Fruit fly (Drosophila melanogaster) S2 (cell line): ENCODE measurements around the gene Cad88C.

Experiments
- CG8478 ChIP-seq: fragments of >200 bp; optimal IDR thresholded peaks from 2 replicates; lab custom pipeline; 2018
- CTCF ChIP-seq, 2 experiments: fragments of >200 bp; optimal IDR thresholded peaks; 2 replicates each; lab custom pipeline; 2018

dm6 chr3R:14683928-14684327 lies 53.6 kb downstream of the Cad88C start:
- no peak for TF ChIP-seq CG8478 (lab: Kevin White, UChicago)
- no peak for TF ChIP-seq CTCF (optimal IDR thresholded peaks at IDR 0.05; lab: Kevin White, UChicago)
